Worm (Caenorhabditis elegans) whole organism, L4 larva: ENCODE measurements around the gene str-4.

ENCODE experiments used
- F10B5.3 ChIP-seq: sonication (generic microtip); optimal IDR thresholded peaks from 2 replicates; lab custom pipeline; 2016; ENCODE audit warnings: mild to moderate bottlenecking, missing genetic modification characterization, missing compliant biosample characterization
- T26A8.4 ChIP-seq: fragments of 200-800 bp; sonication (Bioruptor generic); IDR thresholded peaks from 2 replicates; pipeline ENCODE4 v1.3.6; 2022; ENCODE audit warnings: missing genetic modification characterization, missing compliant biosample characterization
- Y75B8A.6 ChIP-seq: fragments of 200-800 bp; sonication (Bioruptor generic); IDR thresholded peaks from 2 replicates; pipeline ENCODE4 v1.3.6; 2022; ENCODE audit warnings: missing genetic modification reagents, missing genetic modification characterization, missing compliant biosample characterization
- ZK337.2 ChIP-seq: fragments of 200-800 bp; sonication (Bioruptor generic); IDR thresholded peaks from 2 replicates; pipeline ENCODE4 v1.3.6; 2022; ENCODE audit warnings: missing genetic modification reagents, missing genetic modification characterization, missing compliant biosample characterization
- ZK546.5 ChIP-seq, 2 experiments: sonication (generic microtip); optimal IDR thresholded peaks; 2 replicates each; lab custom pipeline; 2017; ENCODE audit warnings: missing biosample characterization in 2 of 2, missing genetic modification characterization in 2 of 2
- aly-2 ChIP-seq: sonication (generic microtip); optimal IDR thresholded peaks from 2 replicates; lab custom pipeline; 2018; ENCODE audit warnings: missing biosample characterization, missing genetic modification characterization
- ama-1 ChIP-seq: fragments of 150-350 bp; optimal IDR thresholded peaks from 2 replicates; lab custom pipeline; 2014; ENCODE audit warnings: inconsistent platforms, mixed read lengths
- egl-27 ChIP-seq: sonication (generic microtip); optimal IDR thresholded peaks from 3 replicates; lab custom pipeline; 2017; ENCODE audit warnings: missing biosample characterization, missing genetic modification reagents, missing genetic modification characterization
- lin-1 ChIP-seq: fragments of 200-800 bp; sonication (Bioruptor generic); IDR thresholded peaks from 2 replicates; pipeline ENCODE4 v1.3.6; 2022; ENCODE audit warnings: missing genetic modification reagents, missing genetic modification characterization, missing compliant biosample characterization
- lin-13 ChIP-seq: fragments of 150-350 bp; optimal IDR thresholded peaks from 2 replicates; lab custom pipeline; 2014; ENCODE audit warnings: missing biosample characterization, missing genetic modification reagents, missing genetic modification characterization
- mdl-1 ChIP-seq, 2 experiments: fragments of 150-350 bp in 1 of 2; sonication (generic microtip) in 1 of 2; optimal IDR thresholded peaks; 2 replicates each; lab custom pipeline; 2014 to 2017; ENCODE audit warnings: missing biosample characterization in 2 of 2, missing genetic modification characterization in 2 of 2
- rbr-2 ChIP-seq: sonication (generic microtip); optimal IDR thresholded peaks from 2 replicates; lab custom pipeline; 2016; ENCODE audit warnings: missing genotype, missing genetic modification characterization, missing compliant biosample characterization
- snpc-4 ChIP-seq: fragments of 150-350 bp; optimal IDR thresholded peaks from 2 replicates; lab custom pipeline; 2014; ENCODE audit warnings: missing biosample characterization, missing genetic modification characterization

DNA sequence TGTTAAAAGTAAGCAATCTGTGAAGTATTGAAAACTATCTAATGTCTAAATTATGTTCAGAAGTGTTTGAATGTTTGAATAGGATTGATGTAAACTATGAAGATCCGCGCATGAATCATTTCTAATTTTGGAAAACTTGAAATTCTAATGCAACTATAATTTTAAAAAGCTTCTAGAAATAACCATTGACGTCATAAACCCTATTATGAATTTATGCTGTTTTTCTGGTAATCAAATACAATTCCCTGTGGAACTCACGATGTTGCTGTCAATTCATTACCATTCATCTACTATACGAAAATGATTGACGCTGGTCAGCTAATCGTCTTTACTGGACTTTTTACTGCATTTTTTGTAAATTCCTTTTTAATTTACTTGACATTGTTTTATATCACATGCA, 12.1 kb downstream of the str-4 start, which contains the start of gene str-37:
- TF ChIP-seq aly-2 (no peak), ama-1 (lab: Kevin White, UChicago) (no peak), lin-13 (GFP tag; lab: Kevin White, UChicago) (no peak), rbr-2 (tag; lab: Kevin White, UChicago) (no peak), egl-27 (tag; lab: Kevin White, UChicago) (no peak), lin-1 (GFP tag; lab: Robert Waterston, UW) (no peak), mdl-1 (tag; optimal IDR thresholded peaks at IDR 0.05; lab: Kevin White, UChicago) (no peak), F10B5.3 (no peak), ZK337.2 (GFP tag; lab: Robert Waterston, UW) (no peak), T26A8.4 (GFP tag; lab: Robert Waterston, UW) (no peak), Y75B8A.6 (GFP tag; lab: Robert Waterston, UW) (no peak), snpc-4 (tag; lab: Kevin White, UChicago) (no peak), ZK546.5 (tag; optimal IDR thresholded peaks at IDR 0.05; lab: Kevin White, UChicago) (no peak)
